Worm (Caenorhabditis elegans) whole organism, late embryonic: ENCODE measurements around the gene C33G3.6.

ENCODE experiments used
- K09A11.1 ChIP-seq: sonication (generic microtip); optimal IDR thresholded peaks from 2 replicates; lab custom pipeline; 2017; ENCODE audit warnings: antibody characterized with exemption, mild to moderate bottlenecking, missing genetic modification characterization, missing compliant biosample characterization; ENCODE audit not compliant: insufficient read depth
- T23F11.4 ChIP-seq: fragments of 200-800 bp; sonication (Bioruptor generic); optimal IDR thresholded peaks from 2 replicates; lab custom pipeline; 2018; ENCODE audit warnings: mild to moderate bottlenecking, missing genetic modification characterization, missing compliant biosample characterization
- ahr-1 ChIP-seq: sonication (generic microtip); optimal IDR thresholded peaks from 2 replicates; lab custom pipeline; 2016; ENCODE audit warnings: missing genetic modification characterization, missing compliant biosample characterization
- ceh-18 ChIP-seq: sonication (generic microtip); optimal IDR thresholded peaks from 2 replicates; lab custom pipeline; 2016; ENCODE audit warnings: missing genetic modification characterization, missing compliant biosample characterization
- ceh-2 ChIP-seq: sonication (generic microtip); optimal IDR thresholded peaks from 2 replicates; lab custom pipeline; 2016; ENCODE audit warnings: missing genotype, missing genetic modification characterization, missing compliant biosample characterization
- ceh-30 ChIP-seq: fragments of 150-350 bp; optimal IDR thresholded peaks from 2 replicates; lab custom pipeline; 2014; ENCODE audit warnings: missing biosample characterization, missing genetic modification characterization
- ceh-34 ChIP-seq: sonication (generic microtip); optimal IDR thresholded peaks from 2 replicates; lab custom pipeline; 2016; ENCODE audit warnings: mild to moderate bottlenecking, missing genetic modification characterization, missing compliant biosample characterization
- ceh-48 ChIP-seq: sonication (generic microtip); optimal IDR thresholded peaks from 2 replicates; lab custom pipeline; 2016; ENCODE audit warnings: missing genetic modification characterization, inconsistent platforms, missing compliant biosample characterization
- dmd-4 ChIP-seq: sonication (generic microtip); optimal IDR thresholded peaks from 2 replicates; lab custom pipeline; 2016; ENCODE audit warnings: borderline replicate concordance, missing genetic modification characterization, missing compliant biosample characterization
- elt-2 ChIP-seq: sonication (generic microtip); optimal IDR thresholded peaks from 2 replicates; lab custom pipeline; 2016; ENCODE audit warnings: missing genetic modification reagents, missing genetic modification characterization, missing compliant biosample characterization
- fax-1 ChIP-seq: sonication (generic microtip); optimal IDR thresholded peaks from 2 replicates; lab custom pipeline; 2016; ENCODE audit warnings: missing genotype, missing genetic modification characterization, missing compliant biosample characterization
- fkh-6 ChIP-seq: sonication (generic microtip); optimal IDR thresholded peaks from 2 replicates; lab custom pipeline; 2016; ENCODE audit warnings: missing genetic modification characterization, missing compliant biosample characterization
- gmeb-2 ChIP-seq: sonication (generic microtip); optimal IDR thresholded peaks from 2 replicates; lab custom pipeline; 2016; ENCODE audit warnings: missing genetic modification characterization, inconsistent platforms, missing compliant biosample characterization
- hlh-13 ChIP-seq: fragments of 200-800 bp; sonication (Bioruptor generic); optimal IDR thresholded peaks from 2 replicates; lab custom pipeline; 2018; ENCODE audit warnings: mild to moderate bottlenecking, missing genetic modification characterization, missing compliant biosample characterization
- hlh-15 ChIP-seq: sonication (generic microtip); optimal IDR thresholded peaks from 2 replicates; lab custom pipeline; 2016; ENCODE audit warnings: missing genetic modification characterization, missing compliant biosample characterization
- hlh-6 ChIP-seq: sonication (generic microtip); optimal IDR thresholded peaks from 2 replicates; lab custom pipeline; 2016; ENCODE audit warnings: missing genotype, missing genetic modification characterization, missing compliant biosample characterization
- lim-6 ChIP-seq: sonication (generic microtip); optimal IDR thresholded peaks from 2 replicates; lab custom pipeline; 2016; ENCODE audit warnings: missing genetic modification characterization, missing compliant biosample characterization
- madf-2 ChIP-seq: sonication (generic microtip); optimal IDR thresholded peaks from 2 replicates; lab custom pipeline; 2017; ENCODE audit warnings: missing genetic modification characterization, missing compliant biosample characterization
- mec-3 ChIP-seq: sonication (generic microtip); optimal IDR thresholded peaks from 2 replicates; lab custom pipeline; 2016; ENCODE audit warnings: borderline replicate concordance, missing genetic modification characterization, missing compliant biosample characterization
- nfya-1 ChIP-seq: sonication (generic microtip); optimal IDR thresholded peaks from 2 replicates; lab custom pipeline; 2017; ENCODE audit warnings: missing genetic modification characterization, mild to moderate bottlenecking, missing compliant biosample characterization, antibody characterized with exemption, moderate library complexity
- nhr-11 ChIP-seq: fragments of 150-350 bp; optimal IDR thresholded peaks from 2 replicates; lab custom pipeline; 2014; ENCODE audit warnings: missing biosample characterization, missing genetic modification characterization
- nhr-232 ChIP-seq: sonication (generic microtip); optimal IDR thresholded peaks from 2 replicates; lab custom pipeline; 2016; ENCODE audit warnings: missing genetic modification characterization, missing compliant biosample characterization
- npax-4 ChIP-seq: sonication (generic microtip); optimal IDR thresholded peaks from 2 replicates; lab custom pipeline; 2016; ENCODE audit warnings: missing genetic modification characterization, missing compliant biosample characterization
- pat-9 ChIP-seq: fragments of 200-800 bp; sonication (Bioruptor generic); optimal IDR thresholded peaks from 2 replicates; lab custom pipeline; 2018; ENCODE audit warnings: mild to moderate bottlenecking, missing genetic modification characterization, moderate library complexity, missing compliant biosample characterization
- pax-1 ChIP-seq: fragments of 150-350 bp; optimal IDR thresholded peaks from 2 replicates; lab custom pipeline; 2014; ENCODE audit warnings: missing biosample characterization, missing genetic modification characterization
- pha-2 ChIP-seq: sonication (generic microtip); optimal IDR thresholded peaks from 2 replicates; lab custom pipeline; 2017; ENCODE audit warnings: mild to moderate bottlenecking, missing genetic modification characterization, missing compliant biosample characterization
- pha-4 ChIP-seq: fragments of 150-350 bp; optimal IDR thresholded peaks from 2 replicates; lab custom pipeline; 2018; ENCODE audit warnings: missing biosample characterization, missing genetic modification reagents, missing genetic modification characterization
- pros-1 ChIP-seq: fragments of 150-350 bp; optimal IDR thresholded peaks from 2 replicates; lab custom pipeline; 2014; ENCODE audit warnings: missing biosample characterization, missing genetic modification reagents, missing genetic modification characterization
- sox-4 ChIP-seq: sonication (generic microtip); optimal IDR thresholded peaks from 2 replicates; lab custom pipeline; 2017; ENCODE audit warnings: mild to moderate bottlenecking, missing genetic modification characterization, inconsistent platforms, missing compliant biosample characterization
- tbx-7 ChIP-seq: sonication (generic microtip); optimal IDR thresholded peaks from 2 replicates; lab custom pipeline; 2016; ENCODE audit warnings: missing genotype, missing genetic modification characterization, missing compliant biosample characterization
- ttx-3 ChIP-seq: sonication (generic microtip); optimal IDR thresholded peaks from 2 replicates; lab custom pipeline; 2016; ENCODE audit warnings: missing genetic modification reagents, missing genetic modification characterization, missing compliant biosample characterization
- unc-3 ChIP-seq, 2 experiments: fragments of 200-800 bp in 1 of 2; sonication (Bioruptor generic) in 1 of 2; sonication (generic microtip) in 1 of 2; conservative IDR thresholded peaks in 1 of 2; optimal IDR thresholded peaks in 1 of 2; 2 replicates each; pipeline versions ENCODE4 v1.3.6 to Lab custom; 2016 to 2022; ENCODE audit warnings: missing compliant biosample characterization in 2 of 2, missing genetic modification characterization in 2 of 2, missing genetic modification reagents in 1 of 2
- unc-86 ChIP-seq: sonication (generic microtip); optimal IDR thresholded peaks from 2 replicates; lab custom pipeline; 2016; ENCODE audit warnings: missing genetic modification characterization, missing compliant biosample characterization

C33G3.6 gene

DNA sequence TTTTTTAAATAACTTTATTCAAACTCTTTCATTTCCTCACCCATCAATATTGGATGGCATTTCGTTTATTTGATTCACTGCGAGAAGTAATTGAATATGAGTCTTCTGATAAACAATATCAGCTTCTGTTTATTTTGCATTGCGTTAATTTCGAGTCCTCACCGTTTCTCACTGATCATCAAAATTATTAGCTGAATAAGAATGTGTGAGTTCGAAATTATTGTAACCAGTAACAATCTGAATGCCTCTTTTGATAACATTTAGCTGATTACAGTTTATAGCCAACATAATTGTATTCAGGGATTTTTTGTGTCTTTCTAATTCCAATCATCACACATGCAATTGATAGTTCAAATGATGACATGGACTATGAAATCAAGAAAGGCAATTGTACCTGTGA is 1.1 kb upstream of the C33G3.6 start, which contains the start of gene F16B12.1:
TSS of gene F16B12.1 (plus strand) at position 301 of the 400 bp plus-strand sequence.
- TF ChIP-seq ceh-18 (no peak), hlh-15 (no peak), dmd-4 (tag; lab: Kevin White, UChicago) (no peak), fkh-6 (tag; lab: Kevin White, UChicago) (no peak), ceh-2 (tag; lab: Kevin White, UChicago) (no peak), nfya-1 (tag; lab: Kevin White, UChicago) (no peak), pha-4 (tag; lab: Kevin White, UChicago) (no peak), tbx-7 (no peak), sox-4 (tag; lab: Kevin White, UChicago) (no peak), elt-2 (tag; lab: Kevin White, UChicago) (no peak), gmeb-2 (no peak), ceh-30 (tag; lab: Kevin White, UChicago) (no peak), madf-2 (tag; lab: Kevin White, UChicago) (no peak), unc-86 (tag; lab: Kevin White, UChicago) (no peak), nhr-232 (no peak)

DNA sequence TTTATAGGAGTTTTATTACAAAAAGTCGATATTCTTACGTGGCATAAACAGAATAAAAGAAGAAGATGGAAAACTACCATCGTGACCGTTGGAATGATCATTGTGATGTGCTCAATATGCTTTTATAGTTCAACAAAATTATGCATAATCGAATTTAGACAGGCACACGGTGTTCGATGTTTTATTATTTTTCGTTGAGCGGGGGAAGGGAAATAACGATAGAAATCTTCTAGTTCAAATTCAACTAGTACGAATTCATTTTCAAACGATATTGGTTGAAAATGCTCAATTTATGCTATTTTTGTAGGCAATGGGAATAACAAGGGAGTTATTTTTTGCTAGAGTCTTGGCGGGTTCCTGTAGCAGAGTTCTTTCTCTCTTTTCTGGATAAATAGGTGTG is 5.6 kb downstream of the C33G3.6 start, which contains the start of gene C33G3.5:
TSS of gene C33G3.5 (minus strand) at position 101 of the 400 bp plus-strand sequence.
- TF ChIP-seq fax-1 (tag; lab: Kevin White, UChicago): no peak
- TF ChIP-seq ceh-18: no peak
- no peak for TF ChIP-seq ttx-3 (tag; lab: Kevin White, UChicago)

DNA sequence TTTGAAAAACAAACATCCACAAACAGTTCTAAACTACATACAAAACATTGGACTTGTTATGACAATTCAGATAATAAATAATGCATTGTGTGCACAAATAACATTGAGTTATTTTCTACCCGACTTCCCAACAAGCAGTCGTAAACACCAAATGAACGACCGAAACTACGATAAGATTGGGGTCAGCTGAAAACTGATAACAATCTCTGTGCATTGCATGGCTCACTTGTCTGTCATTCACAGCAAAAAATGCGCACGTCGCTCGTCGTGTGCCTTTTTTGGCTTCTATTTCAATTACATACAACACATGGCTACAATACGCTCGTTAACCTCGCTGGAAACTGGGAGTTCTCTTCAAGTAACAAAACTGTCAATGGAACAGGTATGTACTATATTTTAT is 13.2 kb downstream of the C33G3.6 start, which contains the start of gene C33G3.4:
TSS of gene C33G3.4 (plus strand) at position 213 of the 400 bp plus-strand sequence.
- TF ChIP-seq elt-2 (tag; lab: Kevin White, UChicago): peak; percentile 86
- no peak for TF ChIP-seq ceh-30 (tag; lab: Kevin White, UChicago)
- TF ChIP-seq, all 69 proteins: peak for 1

DNA sequence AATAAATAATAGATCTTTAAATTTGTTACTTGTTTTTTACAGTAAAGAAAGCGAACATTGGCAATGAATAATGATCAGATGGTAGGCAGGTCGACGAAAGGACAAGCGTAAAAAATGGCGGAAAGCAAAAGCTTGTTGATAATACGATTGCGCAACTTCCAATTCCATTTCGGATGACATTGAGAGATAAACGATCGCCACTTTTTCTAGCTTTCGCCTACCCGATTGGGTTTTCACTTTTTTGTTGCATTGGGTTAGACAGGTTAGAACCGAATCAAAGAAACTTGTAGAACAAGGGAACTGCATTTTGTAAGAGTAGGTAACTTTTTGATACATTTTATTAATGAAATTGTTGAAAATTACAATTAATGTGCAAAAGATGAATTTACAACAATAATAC is 14.6 kb downstream of the C33G3.6 start:
- TF ChIP-seq unc-3 (GFP tag; conservative IDR thresholded peaks at IDR 0.05; lab: Robert Waterston, UW) (no peak), unc-3 (tag; optimal IDR thresholded peaks at IDR 0.05; lab: Kevin White, UChicago) (no peak), T23F11.4 (GFP tag; lab: Kevin White, UChicago) (no peak), mec-3 (tag; lab: Kevin White, UChicago) (no peak), pros-1 (no peak), fkh-6 (tag; lab: Kevin White, UChicago) (no peak), nhr-232 (no peak), nhr-11 (tag; lab: Kevin White, UChicago) (no peak), K09A11.1 (tag; lab: Kevin White, UChicago) (no peak), pax-1 (tag; lab: Kevin White, UChicago) (no peak), hlh-6 (tag; lab: Kevin White, UChicago) (no peak), ahr-1 (no peak), pat-9 (no peak)

DNA sequence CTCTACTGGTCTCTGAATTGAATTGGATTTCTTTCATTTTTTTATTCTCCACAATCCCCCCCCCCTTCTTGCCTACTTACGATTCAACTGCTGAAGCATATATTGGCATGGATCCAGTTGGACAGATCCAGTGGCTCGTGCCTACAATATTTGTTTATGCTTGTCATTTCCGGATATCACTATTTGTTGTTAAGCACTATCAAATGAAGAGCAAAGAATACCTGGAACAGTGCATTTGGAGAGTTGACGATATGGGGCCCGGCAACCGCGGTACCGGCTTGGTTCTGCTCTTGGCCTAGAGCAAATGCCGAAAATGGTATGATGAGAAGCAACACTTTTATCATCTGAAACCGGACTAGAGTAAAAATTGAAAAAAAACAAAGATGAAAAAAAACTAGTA is 16.5 kb downstream of the C33G3.6 start, which contains the start of gene lgc-21:
TSS of gene lgc-21 (minus strand) at position 344 of the 400 bp plus-strand sequence.
- no peak for TF ChIP-seq hlh-13 (GFP tag; lab: Kevin White, UChicago)
- no peak for TF ChIP-seq ceh-18
- TF ChIP-seq npax-4 (tag; lab: Kevin White, UChicago): no peak
- TF ChIP-seq pha-2 (tag; lab: Kevin White, UChicago): no peak
- no peak for TF ChIP-seq T23F11.4 (GFP tag; lab: Kevin White, UChicago)
- TF ChIP-seq ceh-34 (tag; lab: Kevin White, UChicago): no peak
- TF ChIP-seq pax-1 (tag; lab: Kevin White, UChicago): no peak
- TF ChIP-seq lim-6 (tag; lab: Kevin White, UChicago): no peak
- no peak for TF ChIP-seq ceh-48
- TF ChIP-seq ttx-3 (tag; lab: Kevin White, UChicago): no peak
